Fruit fly (Drosophila melanogaster) whole organism, wandering third instar larva: Measurements from ENCODE around the gene Cdc50.
A peak's percentile ranks its signal among the peaks of the same experiment; 100 is the strongest.

ENCODE experiments used
- Abd-B ChIP-seq: fragments of >200 bp; optimal IDR thresholded peaks from 2 replicates; lab custom pipeline; 2017; ENCODE audit warnings: missing biosample characterization, missing genetic modification characterization
- CG32264 ChIP-seq: fragments of 200-800 bp; sonication (Bioruptor generic); optimal IDR thresholded peaks from 2 replicates; lab custom pipeline; 2016; ENCODE audit warnings: missing biosample characterization, missing genetic modification characterization
- CG9705 ChIP-seq: fragments of 200-800 bp; sonication (Bioruptor generic); optimal IDR thresholded peaks from 2 replicates; lab custom pipeline; 2018; ENCODE audit warnings: missing biosample characterization, mild to moderate bottlenecking, missing genetic modification characterization
- CrebA ChIP-seq: fragments of 200-800 bp; sonication (Bioruptor generic); optimal IDR thresholded peaks from 2 replicates; lab custom pipeline; 2016; ENCODE audit warnings: missing biosample characterization, mild to moderate bottlenecking, missing genetic modification characterization, borderline replicate concordance
- Dfd ChIP-seq: fragments of >200 bp; optimal IDR thresholded peaks from 2 replicates; lab custom pipeline; 2017; ENCODE audit warnings: missing biosample characterization, missing genetic modification characterization
- Dif ChIP-seq: fragments of 200-275, 200-300 bp; sonication (Bioruptor generic); optimal IDR thresholded peaks from 2 replicates; lab custom pipeline; 2018; ENCODE audit warnings: missing biosample characterization, missing genetic modification characterization; ENCODE audit not compliant: partially characterized antibody
- GATAd ChIP-seq: sonication (Bioruptor generic); optimal IDR thresholded peaks from 2 replicates; lab custom pipeline; 2016; ENCODE audit warnings: missing biosample characterization, missing genetic modification characterization
- HLH106 ChIP-seq: fragments of 200-800 bp; optimal IDR thresholded peaks from 3 replicates; lab custom pipeline; 2019; ENCODE audit warnings: missing biosample characterization, mild to moderate bottlenecking, missing genetic modification characterization, moderate library complexity
- Hnf4 ChIP-seq: fragments of 200-800 bp; sonication (Bioruptor generic); optimal IDR thresholded peaks from 2 replicates; lab custom pipeline; 2016; ENCODE audit warnings: missing biosample characterization, mild to moderate bottlenecking, missing genetic modification characterization
- Hr78 ChIP-seq: fragments of >200 bp; optimal IDR thresholded peaks from 2 replicates; lab custom pipeline; 2017; ENCODE audit warnings: missing biosample characterization, missing genetic modification characterization
- Jra ChIP-seq: sonication (Bioruptor generic); optimal IDR thresholded peaks from 2 replicates; lab custom pipeline; 2016; ENCODE audit warnings: missing biosample characterization, missing genetic modification characterization
- Mio ChIP-seq: sonication (Bioruptor generic); optimal IDR thresholded peaks from 2 replicates; lab custom pipeline; 2016; ENCODE audit warnings: missing biosample characterization, missing genetic modification characterization
- Myc ChIP-seq: fragments of >200 bp; optimal IDR thresholded peaks from 2 replicates; lab custom pipeline; 2017
- N ChIP-seq: fragments of >200 bp; optimal IDR thresholded peaks from 2 replicates; lab custom pipeline; 2018; ENCODE audit warnings: missing biosample characterization, missing external identifiers, missing genetic modification characterization
- OdsH ChIP-seq: fragments of 200-800 bp; sonication (Bioruptor generic); optimal IDR thresholded peaks from 2 replicates; lab custom pipeline; 2016; ENCODE audit warnings: missing biosample characterization, mild to moderate bottlenecking, missing genetic modification characterization
- Rel ChIP-seq, 2 experiments: fragments of 200-800 bp; sonication (Bioruptor generic) in 1 of 2; optimal IDR thresholded peaks; 2 replicates in 1 of 2; 3 replicates in 1 of 2; lab custom pipeline; 2016 to 2019; ENCODE audit warnings: mild to moderate bottlenecking in 2 of 2, missing biosample characterization in 2 of 2, missing genetic modification characterization in 2 of 2, moderate library complexity in 1 of 2
- Sp1 ChIP-seq: fragments of 200-800 bp; sonication (Bioruptor generic); optimal IDR thresholded peaks from 3 replicates; lab custom pipeline; 2019; ENCODE audit warnings: missing biosample characterization, mild to moderate bottlenecking, missing genetic modification characterization, moderate library complexity
- br ChIP-seq: fragments of 200-800 bp; sonication (Bioruptor generic); optimal IDR thresholded peaks from 2 replicates; lab custom pipeline; 2016; ENCODE audit warnings: missing biosample characterization, missing genetic modification characterization
- brk ChIP-seq: fragments of 200-800 bp; sonication (Bioruptor generic); optimal IDR thresholded peaks from 2 replicates; lab custom pipeline; 2016; ENCODE audit warnings: missing biosample characterization, mild to moderate bottlenecking, missing genetic modification characterization
- dl ChIP-seq, 2 experiments: fragments of 175-275, 200-275 bp in 1 of 2; fragments of 200-275 bp in 1 of 2; sonication (Bioruptor generic); optimal IDR thresholded peaks; lab custom pipeline; 2018; ENCODE audit warnings: mild to moderate bottlenecking in 2 of 2, missing biosample characterization in 2 of 2, missing genetic modification characterization in 2 of 2, moderate library complexity in 2 of 2; ENCODE audit not compliant: partially characterized antibody in 2 of 2, insufficient read depth in 1 of 2
- dmrt93B ChIP-seq: fragments of 200-800 bp; sonication (Bioruptor generic); optimal IDR thresholded peaks from 2 replicates; lab custom pipeline; 2018; ENCODE audit warnings: missing biosample characterization, mild to moderate bottlenecking, missing genetic modification characterization
- ey ChIP-seq: fragments of 200-800 bp; sonication (Bioruptor generic); optimal IDR thresholded peaks from 2 replicates; lab custom pipeline; 2016; ENCODE audit warnings: missing biosample characterization, missing genetic modification characterization
- foxo ChIP-seq, 2 experiments: fragments of 200-800 bp; sonication (Bioruptor generic); optimal IDR thresholded peaks; 2 replicates in 1 of 2; 3 replicates in 1 of 2; lab custom pipeline; 2016 to 2017; ENCODE audit warnings: missing biosample characterization in 2 of 2, missing genetic modification characterization in 2 of 2
- fru ChIP-seq: fragments of 200-800 bp; sonication (Bioruptor generic); optimal IDR thresholded peaks from 3 replicates; lab custom pipeline; 2016; ENCODE audit warnings: missing biosample characterization, mild to moderate bottlenecking, missing genetic modification characterization
- h ChIP-seq: fragments of 200-800 bp; sonication (Bioruptor generic); optimal IDR thresholded peaks from 3 replicates; lab custom pipeline; 2016; ENCODE audit warnings: missing biosample characterization, mild to moderate bottlenecking, missing genetic modification characterization
- pan ChIP-seq: fragments of >200 bp; optimal IDR thresholded peaks from 2 replicates; lab custom pipeline; 2017
- psq ChIP-seq: fragments of 200-800 bp; sonication (Bioruptor generic); optimal IDR thresholded peaks from 3 replicates; lab custom pipeline; 2017; ENCODE audit warnings: missing biosample characterization, mild to moderate bottlenecking, missing genetic modification characterization, moderate library complexity
- rgr ChIP-seq: fragments of 200-800 bp; sonication (Bioruptor generic); optimal IDR thresholded peaks from 3 replicates; lab custom pipeline; 2016; ENCODE audit warnings: missing biosample characterization, mild to moderate bottlenecking, missing genetic modification characterization
- sage ChIP-seq: fragments of 200-800 bp; sonication (Bioruptor generic); optimal IDR thresholded peaks from 2 replicates; lab custom pipeline; 2016; ENCODE audit warnings: missing biosample characterization, mild to moderate bottlenecking, missing genetic modification characterization
- sv ChIP-seq: fragments of 200-800 bp; sonication (Bioruptor generic); optimal IDR thresholded peaks from 3 replicates; lab custom pipeline; 2016; ENCODE audit warnings: missing biosample characterization, missing genetic modification characterization
- usp ChIP-seq: fragments of >200 bp; optimal IDR thresholded peaks from 2 replicates; lab custom pipeline; 2017; ENCODE audit warnings: missing biosample characterization, missing genetic modification characterization
- woc ChIP-seq: sonication (Bioruptor generic); optimal IDR thresholded peaks from 2 replicates; lab custom pipeline; 2016; ENCODE audit warnings: missing biosample characterization, mild to moderate bottlenecking, missing genetic modification characterization

Cdc50 gene

dm6 chrX:16405209-16405608 is 35.9 kb downstream of the Cdc50 start, which contains the start of gene CG4301:
TSS of gene CG4301 (plus strand) at chrX:16405509.
- TF ChIP-seq Mio (no peak), GATAd (GFP tag; lab: Kevin White, UChicago) (no peak), psq (GFP tag; lab: Kevin White, UChicago) (no peak), OdsH (no peak)

- no peak for TF ChIP-seq Rel (GFP tag; optimal IDR thresholded peaks at IDR 0.05; lab: Kevin White, UChicago)
- peak; percentile 57 for TF ChIP-seq Rel (tag; optimal IDR thresholded peaks at IDR 0.05; lab: Kevin White, UChicago)
- no peak for TF ChIP-seq Dfd (GFP tag; lab: Kevin White, UChicago)
Measured at dm6 chrX:16404803-16405202, 36.3 kb downstream of the Cdc50 start, which contains the start of gene CG9981. TSS of gene CG9981 (minus strand) at chrX:16405122.

- TF ChIP-seq N (GFP tag; lab: Kevin White, UChicago) = no peak
- no peak for TF ChIP-seq woc (GFP tag; lab: Kevin White, UChicago)
- TF ChIP-seq rgr (GFP tag; lab: Kevin White, UChicago) = no peak
- no peak for TF ChIP-seq CrebA (GFP tag; lab: Kevin White, UChicago)
- peak; percentile 82 for TF ChIP-seq h
- no peak for TF ChIP-seq Dfd (GFP tag; lab: Kevin White, UChicago)
- TF ChIP-seq Abd-B (GFP tag; lab: Kevin White, UChicago) = no peak
- no peak for TF ChIP-seq Jra (GFP tag; lab: Kevin White, UChicago)
- TF ChIP-seq usp (GFP tag; lab: Kevin White, UChicago) = no peak
- no peak for TF ChIP-seq brk
- TF ChIP-seq Dif (GFP tag; lab: Kevin White, UChicago) = no peak
- peak; percentile 61 for TF ChIP-seq sv
- no peak for TF ChIP-seq Hnf4
- TF ChIP-seq dl (GFP tag; optimal IDR thresholded peaks at IDR 0.05; lab: Kevin White, UChicago; ENCODE audit: insufficient read depth in 1 of 2, partially characterized antibody in 2 of 2) = no peak
- no peak for TF ChIP-seq Mio
- no peak for TF ChIP-seq Hr78 (GFP tag; lab: Kevin White, UChicago)
- TF ChIP-seq foxo (GFP tag; optimal IDR thresholded peaks at IDR 0.05; lab: Kevin White, UChicago) = peak in 1 of 2 experiments; percentile 73
- no peak for TF ChIP-seq CG9705 (GFP tag; lab: Kevin White, UChicago)
- TF ChIP-seq OdsH = peak; percentile 73
- TF ChIP-seq GATAd (GFP tag; lab: Kevin White, UChicago) = no peak
- peak; percentile 77 for TF ChIP-seq fru
- no peak for TF ChIP-seq pan (lab: Kevin White, UChicago)
- TF ChIP-seq CG32264 (GFP tag; lab: Kevin White, UChicago) = peak; percentile 40
- TF ChIP-seq Sp1 = no peak
- TF ChIP-seq dmrt93B (GFP tag; lab: Kevin White, UChicago) = no peak
- TF ChIP-seq sage = no peak
- peak; percentile 56 for TF ChIP-seq br (GFP tag; lab: Kevin White, UChicago)
- peak; percentile 64 for TF ChIP-seq ey (GFP tag; lab: Kevin White, UChicago)
- peak; percentile 33 for TF ChIP-seq HLH106
- peak; percentile 44 for TF ChIP-seq psq (GFP tag; lab: Kevin White, UChicago)
- no peak for TF ChIP-seq Myc (lab: Kevin White, UChicago)
Measured at dm6 chrX:16403811-16404420, 37.2 kb downstream of the Cdc50 start.

- TF ChIP-seq OdsH (peak; percentile 44), N (GFP tag; lab: Kevin White, UChicago) (peak; percentile 82), dmrt93B (GFP tag; lab: Kevin White, UChicago) (peak; percentile 88), CrebA (GFP tag; lab: Kevin White, UChicago) (no peak), sage (no peak), Hr78 (GFP tag; lab: Kevin White, UChicago) (peak; percentile 58), Sp1 (peak; percentile 83), sv (peak; percentile 50), CG32264 (GFP tag; lab: Kevin White, UChicago) (no peak), Hnf4 (no peak), pan (lab: Kevin White, UChicago) (no peak), Myc (lab: Kevin White, UChicago) (no peak), ey (GFP tag; lab: Kevin White, UChicago) (peak; percentile 62), psq (GFP tag; lab: Kevin White, UChicago) (peak; percentile 71), HLH106 (peak; percentile 94), brk (no peak), foxo (GFP tag; optimal IDR thresholded peaks at IDR 0.05; lab: Kevin White, UChicago) (no peak), Dif (GFP tag; lab: Kevin White, UChicago) (no peak), dl (GFP tag; optimal IDR thresholded peaks at IDR 0.05; lab: Kevin White, UChicago; ENCODE audit: insufficient read depth in 1 of 2, partially characterized antibody in 2 of 2) (no peak), Rel (GFP tag; optimal IDR thresholded peaks at IDR 0.05; lab: Kevin White, UChicago) (peak; percentile 26), Rel (tag; optimal IDR thresholded peaks at IDR 0.05; lab: Kevin White, UChicago) (no peak), CG9705 (GFP tag; lab: Kevin White, UChicago) (peak; percentile 70), Abd-B (GFP tag; lab: Kevin White, UChicago) (peak; percentile 67)
Measured at dm6 chrX:16391397-16391796, 49.7 kb downstream of the Cdc50 start, which contains the start of the genes TH1 and mei-41. TSS of gene TH1 (minus strand) at chrX:16391438. TSS of gene mei-41 (plus strand) at chrX:16391698.
